Worm (Caenorhabditis elegans) whole organism, young adult: ENCODE measurements around the gene F20D6.2.

ENCODE experiments used
- C17E4.6 ChIP-seq: fragments of 200-800 bp; sonication (Bioruptor generic); IDR thresholded peaks from 2 replicates; pipeline ENCODE4 v1.3.6; 2022; ENCODE audit warnings: missing genetic modification reagents, missing genetic modification characterization, missing compliant biosample characterization
- F22D6.2 ChIP-seq: sonication (generic microtip); optimal IDR thresholded peaks from 2 replicates; lab custom pipeline; 2016; ENCODE audit warnings: mild to moderate bottlenecking, missing genetic modification characterization, missing compliant biosample characterization
- F39B2.1 ChIP-seq: fragments of 200-800 bp; sonication (Bioruptor generic); IDR thresholded peaks from 2 replicates; pipeline ENCODE4 v1.3.6; 2022; ENCODE audit warnings: missing genetic modification reagents, missing genetic modification characterization, missing compliant biosample characterization
- T07F8.4 ChIP-seq: sonication (generic microtip); optimal IDR thresholded peaks from 2 replicates; lab custom pipeline; 2016; ENCODE audit warnings: mild to moderate bottlenecking, missing genetic modification characterization, moderate library complexity, missing compliant biosample characterization
- Y67H2A.10 ChIP-seq: fragments of 200-800 bp; sonication (Bioruptor generic); conservative IDR thresholded peaks from 2 replicates; pipeline ENCODE4 v1.3.6; 2022; ENCODE audit warnings: missing genetic modification reagents, missing genetic modification characterization, missing compliant biosample characterization
- Y95B8A.8 ChIP-seq: fragments of 200-800 bp; sonication (Bioruptor generic); IDR thresholded peaks from 2 replicates; pipeline ENCODE4 v1.3.6; 2022; ENCODE audit warnings: missing genetic modification reagents, missing genetic modification characterization, missing compliant biosample characterization
- ZK185.1 ChIP-seq: sonication (generic microtip); optimal IDR thresholded peaks from 2 replicates; lab custom pipeline; 2016; ENCODE audit warnings: mild to moderate bottlenecking, missing genetic modification characterization, missing compliant biosample characterization; ENCODE audit not compliant: poor library complexity, severe bottlenecking
- akir-1 ChIP-seq: fragments of 200-800 bp; sonication (Bioruptor generic); optimal IDR thresholded peaks from 2 replicates; lab custom pipeline; 2018; ENCODE audit warnings: mild to moderate bottlenecking, missing genetic modification characterization, moderate library complexity, missing compliant biosample characterization
- athp-1 ChIP-seq: sonication (generic microtip); optimal IDR thresholded peaks from 2 replicates; lab custom pipeline; 2017; ENCODE audit warnings: mild to moderate bottlenecking, missing genetic modification characterization, missing compliant biosample characterization
- attf-6 ChIP-seq: fragments of 200-800 bp; sonication (Bioruptor generic); IDR thresholded peaks from 2 replicates; pipeline ENCODE4 v1.3.6; 2022; ENCODE audit warnings: missing genetic modification reagents, missing genetic modification characterization, missing compliant biosample characterization
- bed-1 ChIP-seq: fragments of 200-800 bp; sonication (Bioruptor generic); IDR thresholded peaks from 2 replicates; pipeline ENCODE4 v1.3.6; 2022; ENCODE audit warnings: missing genetic modification reagents, missing genetic modification characterization, missing compliant biosample characterization
- die-1 ChIP-seq: sonication (generic microtip); optimal IDR thresholded peaks from 2 replicates; lab custom pipeline; 2016; ENCODE audit warnings: missing genotype, mild to moderate bottlenecking, missing genetic modification characterization, missing compliant biosample characterization
- egrh-3 ChIP-seq: fragments of 200-800 bp; sonication (Bioruptor generic); IDR thresholded peaks from 2 replicates; pipeline ENCODE4 v1.3.6; 2022; ENCODE audit warnings: missing genetic modification reagents, missing genetic modification characterization, missing compliant biosample characterization
- fkh-3 ChIP-seq: sonication (generic microtip); optimal IDR thresholded peaks from 2 replicates; lab custom pipeline; 2016; ENCODE audit warnings: mild to moderate bottlenecking, missing genetic modification characterization, missing compliant biosample characterization
- gei-17 ChIP-seq: fragments of 200-800 bp; sonication (Bioruptor generic); optimal IDR thresholded peaks from 2 replicates; lab custom pipeline; 2018; ENCODE audit warnings: mild to moderate bottlenecking, missing genetic modification characterization, missing compliant biosample characterization
- him-1 ChIP-seq: sonication (generic microtip); optimal IDR thresholded peaks from 2 replicates; lab custom pipeline; 2016; ENCODE audit warnings: missing genotype, missing genetic modification reagents, missing genetic modification characterization, missing compliant biosample characterization
- hlh-26 ChIP-seq: fragments of 200-800 bp; sonication (Bioruptor generic); conservative IDR thresholded peaks from 2 replicates; pipeline ENCODE4 v1.3.6; 2022; ENCODE audit warnings: missing genetic modification reagents, missing genetic modification characterization, missing compliant biosample characterization
- hmg-1.2 ChIP-seq: fragments of 200-800 bp; sonication (Bioruptor generic); IDR thresholded peaks from 2 replicates; pipeline ENCODE4 v1.3.6; 2022; ENCODE audit warnings: missing genetic modification reagents, missing genetic modification characterization, missing compliant biosample characterization
- lag-1 ChIP-seq: fragments of 200-800 bp; sonication (Bioruptor generic); IDR thresholded peaks from 2 replicates; pipeline ENCODE4 v1.3.6; 2022; ENCODE audit warnings: missing genetic modification reagents, missing genetic modification characterization, missing compliant biosample characterization
- lin-40 ChIP-seq: sonication (generic microtip); optimal IDR thresholded peaks from 2 replicates; lab custom pipeline; 2016; ENCODE audit warnings: missing genetic modification characterization, mild to moderate bottlenecking, missing compliant biosample characterization, missing genotype, missing genetic modification reagents
- lir-1 ChIP-seq: fragments of 200-800 bp; sonication (Bioruptor generic); conservative IDR thresholded peaks from 2 replicates; pipeline ENCODE4 v1.3.6; 2022; ENCODE audit warnings: missing genetic modification reagents, missing genetic modification characterization, missing compliant biosample characterization
- mxl-1 ChIP-seq: sonication (generic microtip); optimal IDR thresholded peaks from 2 replicates; lab custom pipeline; 2016; ENCODE audit warnings: missing genetic modification characterization, missing compliant biosample characterization
- nhr-179 ChIP-seq: sonication (generic microtip); optimal IDR thresholded peaks from 2 replicates; lab custom pipeline; 2016; ENCODE audit warnings: mild to moderate bottlenecking, missing genetic modification characterization, missing compliant biosample characterization
- pbrm-1 ChIP-seq: fragments of 200-800 bp; sonication (Bioruptor generic); IDR thresholded peaks from 2 replicates; pipeline ENCODE4 v1.3.6; 2022; ENCODE audit warnings: missing genetic modification reagents, missing genetic modification characterization, missing compliant biosample characterization
- rcor-1 ChIP-seq: fragments of 200-800 bp; sonication (Bioruptor generic); IDR thresholded peaks from 2 replicates; pipeline ENCODE4 v1.3.6; 2022; ENCODE audit warnings: missing genetic modification reagents, missing genetic modification characterization, missing compliant biosample characterization
- rec-8 ChIP-seq, 2 experiments: sonication (generic microtip); optimal IDR thresholded peaks; 2 replicates each; lab custom pipeline; 2016; ENCODE audit warnings: mild to moderate bottlenecking in 2 of 2, missing genetic modification characterization in 2 of 2, missing genetic modification reagents in 2 of 2, missing genotype in 2 of 2, missing biosample characterization in 1 of 2, missing compliant biosample characterization in 1 of 2, moderate library complexity in 1 of 2
- rpc-1 ChIP-seq, 2 experiments: fragments of 150-350 bp in 1 of 2; sonication (generic microtip) in 1 of 2; optimal IDR thresholded peaks; 2 replicates each; lab custom pipeline; 2014 to 2018; ENCODE audit warnings: missing biosample characterization in 1 of 2, missing genetic modification characterization in 1 of 2, missing genetic modification reagents in 1 of 2, missing genotype in 1 of 2
- sdz-38 ChIP-seq: sonication (generic microtip); optimal IDR thresholded peaks from 2 replicates; lab custom pipeline; 2016; ENCODE audit warnings: missing genotype, missing genetic modification characterization, missing compliant biosample characterization
- sea-2 ChIP-seq: fragments of 200-800 bp; sonication (Bioruptor generic); IDR thresholded peaks from 2 replicates; pipeline ENCODE4 v1.3.6; 2022; ENCODE audit warnings: missing genetic modification characterization, missing compliant biosample characterization
- snpc-1.3 ChIP-seq: sonication (generic microtip); optimal IDR thresholded peaks from 2 replicates; lab custom pipeline; 2017; ENCODE audit warnings: missing genetic modification characterization, mild to moderate bottlenecking, missing compliant biosample characterization, antibody characterized with exemption, moderate library complexity, missing genotype, missing genetic modification reagents; ENCODE audit not compliant: insufficient read depth
- somi-1 ChIP-seq: fragments of 200-800 bp; sonication (Bioruptor generic); optimal IDR thresholded peaks from 2 replicates; lab custom pipeline; 2018; ENCODE audit warnings: mild to moderate bottlenecking, missing genetic modification characterization, missing compliant biosample characterization

F20D6.2 gene

ce11 chrV:8198994-8199393 lies 13.2 kb downstream of the F20D6.2 start, which contains the start of gene F20D6.11:
Gene F20D6.11 (minus strand): TSS chrV:8199094.
- no peak for TF ChIP-seq die-1 (tag; lab: Kevin White, UChicago)
- TF ChIP-seq snpc-1.3 (tag; lab: Kevin White, UChicago), result no peak
- no peak for TF ChIP-seq ZK185.1 (tag; lab: Kevin White, UChicago)

ce11 chrV:8201229-8201858 lies 15.5 kb downstream of the F20D6.2 start, which contains the start of gene cri-2:
Gene cri-2 (plus strand): TSS chrV:8201808.
- TF ChIP-seq hmg-1.2 (peak; percentile 18; the same call in 1 of the 2 replicates), lir-1 (GFP tag; lab: Robert Waterston, UW) (no peak)

ce11 chrV:8203085-8203643 lies 17.3 kb downstream of the F20D6.2 start, which contains the start of gene cest-17:
Gene cest-17 (plus strand): TSS chrV:8203332.
- TF ChIP-seq hmg-1.2 (peak; percentile 30; the same call in 1 of the 2 replicates), rpc-1 (optimal IDR thresholded peaks at IDR 0.05; lab: Kevin White, UChicago) (no peak), rpc-1 (tag; optimal IDR thresholded peaks at IDR 0.05; lab: Kevin White, UChicago) (no peak)

- TF ChIP-seq mxl-1 (tag; lab: Kevin White, UChicago), result no peak
- no peak for TF ChIP-seq hmg-1.2
- no peak for TF ChIP-seq athp-1 (tag; lab: Kevin White, UChicago)
- TF ChIP-seq, all 124 proteins: peak for 0
These were observed 21.1 kb downstream of the F20D6.2 start, which contains the start of gene timp-1 for ce11 chrV:8206931-8207330. Gene timp-1 (plus strand): TSS chrV:8207235.

ce11 chrV:8210527-8210926 lies 24.7 kb downstream of the F20D6.2 start:
- TF ChIP-seq gei-17, result no peak
- no peak for TF ChIP-seq lin-40 (tag; lab: Kevin White, UChicago)
- no peak for TF ChIP-seq bed-1 (GFP tag; lab: Robert Waterston, UW)
- TF ChIP-seq lir-1 (GFP tag; lab: Robert Waterston, UW), result no peak
- no peak for TF ChIP-seq rcor-1
- no peak for TF ChIP-seq egrh-3 (GFP tag; lab: Robert Waterston, UW)
- no peak for TF ChIP-seq pbrm-1 (GFP tag; lab: Robert Waterston, UW)
- no peak for TF ChIP-seq sea-2 (GFP tag; lab: Robert Waterston, UW)
- TF ChIP-seq F22D6.2 (tag; lab: Kevin White, UChicago), result no peak
- TF ChIP-seq F39B2.1 (GFP tag; lab: Robert Waterston, UW), result no peak
- TF ChIP-seq lag-1 (GFP tag; lab: Robert Waterston, UW), result no peak
- no peak for TF ChIP-seq T07F8.4 (tag; lab: Kevin White, UChicago)
- TF ChIP-seq nhr-179 (tag; lab: Kevin White, UChicago), result no peak
- no peak for TF ChIP-seq rec-8 (tag; optimal IDR thresholded peaks at IDR 0.05; lab: Kevin White, UChicago)
- TF ChIP-seq, all 124 proteins: peak for 0

- TF ChIP-seq snpc-1.3 (tag; lab: Kevin White, UChicago), result no peak
- TF ChIP-seq somi-1 (GFP tag; lab: Kevin White, UChicago), result no peak
- TF ChIP-seq lag-1 (GFP tag; lab: Robert Waterston, UW), result no peak
- TF ChIP-seq akir-1 (GFP tag; lab: Kevin White, UChicago), result no peak
- TF ChIP-seq nhr-179 (tag; lab: Kevin White, UChicago), result no peak
- no peak for TF ChIP-seq C17E4.6 (GFP tag; lab: Robert Waterston, UW)
- no peak for TF ChIP-seq him-1 (tag; lab: Kevin White, UChicago)
- TF ChIP-seq Y95B8A.8 (GFP tag; lab: Robert Waterston, UW), result no peak
- TF ChIP-seq sdz-38 (tag; lab: Kevin White, UChicago), result no peak
- no peak for TF ChIP-seq bed-1 (GFP tag; lab: Robert Waterston, UW)
- no peak for TF ChIP-seq attf-6 (GFP tag; lab: Robert Waterston, UW)
- no peak for TF ChIP-seq hlh-26 (GFP tag; lab: Robert Waterston, UW)
- no peak for TF ChIP-seq Y67H2A.10
- no peak for TF ChIP-seq fkh-3 (tag; lab: Kevin White, UChicago)
- TF ChIP-seq, all 124 proteins: peak for 0
These were observed 26.2 kb downstream of the F20D6.2 start for ce11 chrV:8211993-8212392.
